Fruit fly (Drosophila melanogaster) whole organism, embryonic: Measurements from ENCODE around the gene TwdlX.
A peak's percentile ranks its signal among the peaks of the same experiment; 100 is the strongest.

Experiments used
- Abd-B ChIP-seq: fragments of 200-800 bp; sonication (Bioruptor generic); optimal IDR thresholded peaks from 2 replicates; lab custom pipeline; 2018; ENCODE audit warnings: missing biosample characterization, mild to moderate bottlenecking, missing genetic modification characterization, moderate library complexity
- Adf1 ChIP-seq: fragments of 200-800 bp; sonication (Bioruptor generic); IDR thresholded peaks from 2 replicates; pipeline ENCODE4 v1.3.6; 2022; ENCODE audit warnings: missing biosample characterization, missing genetic modification characterization
- Atf-2 ChIP-seq: fragments of 200-800 bp; sonication (Bioruptor generic); optimal IDR thresholded peaks from 2 replicates; lab custom pipeline; 2016; ENCODE audit warnings: missing biosample characterization, missing genetic modification characterization
- CG11560 ChIP-seq: fragments of 200-800 bp; sonication (Bioruptor generic); IDR thresholded peaks from 3 replicates; pipeline ENCODE4 v1.3.6; 2022; ENCODE audit warnings: missing biosample characterization, missing genetic modification characterization
- CG11695 ChIP-seq: fragments of 200-800 bp; sonication (Bioruptor generic); IDR thresholded peaks from 3 replicates; pipeline ENCODE4 v1.3.6; 2022; ENCODE audit warnings: missing biosample characterization, missing genetic modification characterization
- CG12071 ChIP-seq: fragments of 200-800 bp; sonication (Bioruptor generic); optimal IDR thresholded peaks from 3 replicates; lab custom pipeline; 2018; ENCODE audit warnings: missing biosample characterization, mild to moderate bottlenecking, missing genetic modification characterization
- CG1529 ChIP-seq: fragments of 200-800 bp; sonication (Bioruptor generic); optimal IDR thresholded peaks from 3 replicates; lab custom pipeline; 2018; ENCODE audit warnings: missing biosample characterization, missing genetic modification characterization
- CG15601 ChIP-seq: fragments of 200-800 bp; sonication (Bioruptor generic); optimal IDR thresholded peaks from 3 replicates; lab custom pipeline; 2019; ENCODE audit warnings: missing biosample characterization, mild to moderate bottlenecking, missing genetic modification characterization, moderate library complexity
- CG17328 ChIP-seq: fragments of 200-800 bp; sonication (Bioruptor generic); IDR thresholded peaks from 2 replicates; pipeline ENCODE4 v1.3.6; 2022; ENCODE audit warnings: missing biosample characterization, missing genetic modification characterization
- CG17385 ChIP-seq: fragments of 200-800 bp; sonication (Bioruptor generic); optimal IDR thresholded peaks from 3 replicates; lab custom pipeline; 2018; ENCODE audit warnings: missing biosample characterization, mild to moderate bottlenecking, missing genetic modification characterization
- CG18476 ChIP-seq: fragments of 200-800 bp; sonication (Bioruptor generic); optimal IDR thresholded peaks from 2 replicates; lab custom pipeline; 2016; ENCODE audit warnings: missing biosample characterization, mild to moderate bottlenecking, missing genetic modification characterization
- CG18619 ChIP-seq: fragments of 200-800 bp; sonication (Bioruptor generic); optimal IDR thresholded peaks from 3 replicates; lab custom pipeline; 2017; ENCODE audit warnings: missing biosample characterization, mild to moderate bottlenecking, missing genetic modification characterization
- CG2875 ChIP-seq: fragments of 200-800 bp; sonication (Bioruptor generic); optimal IDR thresholded peaks from 2 replicates; lab custom pipeline; 2017; ENCODE audit warnings: missing biosample characterization, mild to moderate bottlenecking, missing genetic modification characterization, missing genetic modification reagents
- CG32767 ChIP-seq: fragments of 200-800 bp; sonication (Bioruptor generic); IDR thresholded peaks from 2 replicates; pipeline ENCODE4 v1.3.6; 2022; ENCODE audit warnings: missing biosample characterization, missing genetic modification characterization
- CG33557 ChIP-seq: fragments of 200-800 bp; sonication (Bioruptor generic); optimal IDR thresholded peaks from 2 replicates; lab custom pipeline; 2019; ENCODE audit warnings: missing biosample characterization, mild to moderate bottlenecking, missing genetic modification characterization, moderate library complexity
- CG4404 ChIP-seq: fragments of 200-800 bp; sonication (Bioruptor generic); IDR thresholded peaks from 2 replicates; pipeline ENCODE4 v1.3.6; 2022; ENCODE audit warnings: missing biosample characterization, missing genetic modification characterization
- CG5953 ChIP-seq: fragments of 200-800 bp; sonication (Bioruptor generic); IDR thresholded peaks from 2 replicates; pipeline ENCODE4 v1.3.6; 2022; ENCODE audit warnings: missing biosample characterization, missing genetic modification characterization
- CG6813 ChIP-seq: fragments of 200-800 bp; sonication (Bioruptor generic); optimal IDR thresholded peaks from 2 replicates; lab custom pipeline; 2017; ENCODE audit warnings: missing biosample characterization, missing genetic modification characterization, mild to moderate bottlenecking, moderate library complexity, missing genetic modification reagents
- CG8359 ChIP-seq: fragments of 200-800 bp; sonication (Bioruptor generic); optimal IDR thresholded peaks from 2 replicates; lab custom pipeline; 2017; ENCODE audit warnings: missing biosample characterization, mild to moderate bottlenecking, missing genetic modification characterization, borderline replicate concordance
- CG8924 ChIP-seq: fragments of 200-800 bp; optimal IDR thresholded peaks from 3 replicates; lab custom pipeline; 2019; ENCODE audit warnings: missing biosample characterization, mild to moderate bottlenecking, missing genetic modification characterization, moderate library complexity
- CG9437 ChIP-seq: fragments of 200-800 bp; sonication (Bioruptor generic); optimal IDR thresholded peaks from 2 replicates; lab custom pipeline; 2018; ENCODE audit warnings: missing biosample characterization, mild to moderate bottlenecking, missing genetic modification characterization
- CG9609 ChIP-seq: fragments of 200-800 bp; sonication (Bioruptor generic); optimal IDR thresholded peaks from 3 replicates; lab custom pipeline; 2016; ENCODE audit warnings: missing biosample characterization, missing genetic modification characterization
- CHES-1-like ChIP-seq: fragments of 200-800 bp; sonication (Bioruptor generic); optimal IDR thresholded peaks from 2 replicates; lab custom pipeline; 2016; ENCODE audit warnings: missing biosample characterization, missing genetic modification characterization
- CTCF ChIP-seq: fragments of 200-800 bp; sonication (Bioruptor generic); optimal IDR thresholded peaks from 2 replicates; lab custom pipeline; 2017; ENCODE audit warnings: missing biosample characterization, mild to moderate bottlenecking, missing genetic modification characterization, moderate library complexity
- Chrac-16 ChIP-seq: fragments of 200-800 bp; sonication (Bioruptor generic); optimal IDR thresholded peaks from 3 replicates; lab custom pipeline; 2016; ENCODE audit warnings: missing biosample characterization, missing genetic modification characterization
- D19B ChIP-seq: fragments of 200-800 bp; sonication (Bioruptor generic); optimal IDR thresholded peaks from 2 replicates; lab custom pipeline; 2017; ENCODE audit warnings: missing biosample characterization, mild to moderate bottlenecking, missing genetic modification characterization
- Dip2 ChIP-seq: fragments of 200-800 bp; sonication (Bioruptor generic); IDR thresholded peaks from 2 replicates; pipeline ENCODE4 v1.3.6; 2022; ENCODE audit warnings: missing biosample characterization, missing genetic modification characterization
- Mad ChIP-seq: fragments of 200-800 bp; sonication (Bioruptor generic); optimal IDR thresholded peaks from 2 replicates; lab custom pipeline; 2016; ENCODE audit warnings: missing biosample characterization, missing genetic modification characterization
- NFAT ChIP-seq: fragments of 200-800 bp; sonication (Bioruptor generic); IDR thresholded peaks from 2 replicates; pipeline ENCODE4 v1.3.6; 2022; ENCODE audit warnings: missing biosample characterization, missing genetic modification characterization
- Nf-YC ChIP-seq: fragments of 200-800 bp; optimal IDR thresholded peaks from 3 replicates; lab custom pipeline; 2019; ENCODE audit warnings: missing biosample characterization, mild to moderate bottlenecking, missing genetic modification characterization, moderate library complexity
- Stat92E ChIP-seq, 3 experiments: fragments of >200 bp in 2 of 3; fragments of 200-800 bp in 1 of 3; sonication (Bioruptor generic) in 1 of 3; optimal IDR thresholded peaks; 2 replicates each; lab custom pipeline; 2017 to 2019; ENCODE audit warnings: missing biosample characterization in 3 of 3, missing genetic modification characterization in 3 of 3, mild to moderate bottlenecking in 1 of 3, moderate library complexity in 1 of 3
- aop ChIP-seq: fragments of 200-800 bp; sonication (Bioruptor generic); IDR thresholded peaks from 2 replicates; pipeline ENCODE4 v1.3.6; 2022; ENCODE audit warnings: missing biosample characterization, missing genetic modification characterization
- ase ChIP-seq: fragments of 200-800 bp; sonication (Bioruptor generic); IDR thresholded peaks from 3 replicates; pipeline ENCODE4 v1.3.6; 2022; ENCODE audit warnings: missing biosample characterization, missing genetic modification characterization
- cas ChIP-seq: fragments of 200-800 bp; sonication (Bioruptor generic); IDR thresholded peaks from 2 replicates; pipeline ENCODE4 v1.3.6; 2022; ENCODE audit warnings: missing biosample characterization, missing genetic modification characterization
- corto ChIP-seq: fragments of 200-800 bp; sonication (Bioruptor generic); optimal IDR thresholded peaks from 2 replicates; lab custom pipeline; 2016; ENCODE audit warnings: missing biosample characterization, mild to moderate bottlenecking, missing genetic modification characterization, moderate library complexity
- crp ChIP-seq, 2 experiments: fragments of 200-800 bp; sonication (Bioruptor generic); optimal IDR thresholded peaks; 2 replicates in 1 of 2; 3 replicates in 1 of 2; lab custom pipeline; 2017; ENCODE audit warnings: missing biosample characterization in 2 of 2, missing genetic modification characterization in 2 of 2, mild to moderate bottlenecking in 1 of 2, moderate library complexity in 1 of 2
- disco-r ChIP-seq: fragments of 200-800 bp; sonication (Bioruptor generic); optimal IDR thresholded peaks from 2 replicates; lab custom pipeline; 2016; ENCODE audit warnings: missing biosample characterization, missing genetic modification characterization
- eve ChIP-seq, 2 experiments: fragments of >200 bp; optimal IDR thresholded peaks; 2 replicates each; lab custom pipeline; 2017; ENCODE audit warnings: missing biosample characterization in 2 of 2, missing genetic modification characterization in 2 of 2
- fd102C ChIP-seq: fragments of 200-800 bp; sonication (Bioruptor generic); optimal IDR thresholded peaks from 2 replicates; lab custom pipeline; 2018; ENCODE audit warnings: missing biosample characterization, mild to moderate bottlenecking, missing genetic modification characterization, moderate library complexity
- fd3F ChIP-seq: fragments of 200-800 bp; sonication (Bioruptor generic); optimal IDR thresholded peaks from 2 replicates; lab custom pipeline; 2018; ENCODE audit warnings: missing biosample characterization, mild to moderate bottlenecking, missing genetic modification characterization, moderate library complexity
- grn ChIP-seq: fragments of 200-800 bp; sonication (Bioruptor generic); optimal IDR thresholded peaks from 3 replicates; lab custom pipeline; 2017; ENCODE audit warnings: missing biosample characterization, missing genetic modification characterization
- hkb ChIP-seq, 2 experiments: fragments of 200-800 bp in 1 of 2; fragments of >200 bp in 1 of 2; sonication (Bioruptor generic) in 1 of 2; IDR thresholded peaks in 1 of 2; optimal IDR thresholded peaks in 1 of 2; 2 replicates each; pipeline versions ENCODE4 v1.3.6 to Lab custom; 2017 to 2022; ENCODE audit warnings: missing biosample characterization in 1 of 2, missing genetic modification characterization in 1 of 2
- inv ChIP-seq: fragments of 200-800 bp; sonication (Bioruptor generic); IDR thresholded peaks from 2 replicates; pipeline ENCODE4 v1.3.6; 2022; ENCODE audit warnings: missing biosample characterization, missing genetic modification characterization; ENCODE audit not compliant: partially characterized antibody
- lilli ChIP-seq: fragments of 200-800 bp; sonication (Bioruptor generic); optimal IDR thresholded peaks from 3 replicates; lab custom pipeline; 2016; ENCODE audit warnings: missing biosample characterization, missing genetic modification characterization
- pfk ChIP-seq: fragments of 200-800 bp; sonication (Bioruptor generic); optimal IDR thresholded peaks from 2 replicates; lab custom pipeline; 2018; ENCODE audit warnings: missing biosample characterization, mild to moderate bottlenecking, missing genetic modification characterization, moderate library complexity
- pzg ChIP-seq: fragments of 200-800 bp; sonication (Bioruptor generic); optimal IDR thresholded peaks from 3 replicates; lab custom pipeline; 2018; ENCODE audit warnings: missing biosample characterization, mild to moderate bottlenecking, missing genetic modification characterization, moderate library complexity
- rib ChIP-seq: fragments of 200-800 bp; sonication (Bioruptor generic); IDR thresholded peaks from 2 replicates; pipeline ENCODE4 v1.3.6; 2022; ENCODE audit warnings: missing biosample characterization, missing genetic modification characterization
- tll ChIP-seq, 2 experiments: fragments of 200-800 bp in 1 of 2; fragments of >200 bp in 1 of 2; sonication (Bioruptor generic) in 1 of 2; optimal IDR thresholded peaks; 2 replicates each; lab custom pipeline; 2017 to 2019; ENCODE audit warnings: missing biosample characterization in 2 of 2, missing genetic modification characterization in 2 of 2, mild to moderate bottlenecking in 1 of 2, moderate library complexity in 1 of 2
- zf30C ChIP-seq: fragments of 200-800 bp; sonication (Bioruptor generic); optimal IDR thresholded peaks from 3 replicates; lab custom pipeline; 2018; ENCODE audit warnings: missing biosample characterization, mild to moderate bottlenecking, missing genetic modification characterization

Gene TwdlX

dm6 chrX:16751579-16752156, 20.8 kb downstream of the TwdlX start, which contains the start of gene goe (continued):
- TF ChIP-seq pfk (GFP tag; lab: Kevin White, UChicago) (peak; percentile 49), CG8359 (GFP tag; lab: Kevin White, UChicago) (no peak), CG32767 (GFP tag; lab: Robert Waterston, UW) (peak; percentile 52; the same call in 1 of the 2 replicates), NFAT (GFP tag; lab: Robert Waterston, UW) (peak; percentile 91), Abd-B (peak; percentile 81), crp (GFP tag; optimal IDR thresholded peaks at IDR 0.05; lab: Kevin White, UChicago) (peak in 1 of 2 experiments; percentile 44), CG4404 (peak; percentile 20; the same call in 1 of the 2 replicates), CG11695 (GFP tag; lab: Robert Waterston, UW) (peak; percentile 29; the same call in 1 of the 3 replicates), CG9609 (peak; percentile 87), hkb (optimal IDR thresholded peaks at IDR 0.05; lab: Kevin White, UChicago) (no peak), hkb (GFP tag; IDR thresholded peaks at IDR 0.05; lab: Robert Waterston, UW) (peak; percentile 68), inv (peak; percentile 94), CG9437 (peak; percentile 56), tll (GFP tag; optimal IDR thresholded peaks at IDR 0.05; lab: Kevin White, UChicago) (no peak), CG18476 (GFP tag; lab: Kevin White, UChicago) (no peak), CG17385 (GFP tag; lab: Kevin White, UChicago) (peak; percentile 73), D19B (GFP tag; lab: Kevin White, UChicago) (peak; percentile 20), Mad (GFP tag; lab: Kevin White, UChicago) (peak; percentile 89), CG15601 (tag; lab: Kevin White, UChicago) (peak; percentile 85), CG2875 (GFP tag; lab: Kevin White, UChicago) (peak; percentile 76), CG17328 (GFP tag; lab: Robert Waterston, UW) (peak; percentile 82), CG6813 (GFP tag; lab: Kevin White, UChicago) (peak; percentile 76), fd102C (peak; percentile 33), CG1529 (GFP tag; lab: Kevin White, UChicago) (peak; percentile 6), lilli (GFP tag; lab: Kevin White, UChicago) (peak; percentile 85), cas (GFP tag; lab: Robert Waterston, UW) (no peak; the same call in 1 of the 2 replicates), CG11560 (tag; lab: Robert Waterston, UW) (peak; percentile 51; the same call in 2 of the 3 replicates), pzg (GFP tag; lab: Kevin White, UChicago) (peak; percentile 80), CG5953 (peak; percentile 40), Chrac-16 (peak; percentile 76), CG18619 (GFP tag; lab: Kevin White, UChicago) (peak; percentile 85), corto (GFP tag; lab: Kevin White, UChicago) (peak; percentile 41), CTCF (GFP tag; lab: Kevin White, UChicago) (peak; percentile 79), disco-r (peak; percentile 83), Atf-2 (GFP tag; lab: Kevin White, UChicago) (peak; percentile 76), zf30C (no peak), rib (GFP tag; lab: Robert Waterston, UW) (no peak; the same call in 1 of the 2 replicates), CG8924 (tag; lab: Kevin White, UChicago) (peak; percentile 30), grn (GFP tag; lab: Kevin White, UChicago) (peak; percentile 64), CG33557 (GFP tag; lab: Kevin White, UChicago) (peak; percentile 65), CHES-1-like (peak; percentile 91), ase (GFP tag; lab: Robert Waterston, UW) (peak; percentile 73; the same call in 2 of the 3 replicates), Adf1 (GFP tag; lab: Robert Waterston, UW) (peak; percentile 40), fd3F (GFP tag; lab: Kevin White, UChicago) (peak; percentile 39), Nf-YC (tag; lab: Kevin White, UChicago) (peak; percentile 25), Dip2 (GFP tag; lab: Robert Waterston, UW) (no peak), eve (GFP tag; optimal IDR thresholded peaks at IDR 0.05; lab: Kevin White, UChicago) (no peak), aop (GFP tag; lab: Robert Waterston, UW) (0 out of 2 replicates have a peak, but pooled peaks have one; percentile 30), CG12071 (GFP tag; lab: Kevin White, UChicago) (peak; percentile 44), Stat92E (GFP tag; optimal IDR thresholded peaks at IDR 0.05; lab: Kevin White, UChicago) (peak in 1 of 3 experiments; percentile 39)
